Worm (Caenorhabditis elegans) whole organism, young adult: ENCODE results near the gene ttr-49.

Experiments
- K11D2.4 ChIP-seq: fragments of 200-800 bp; sonication (Bioruptor generic); IDR thresholded peaks from 2 replicates; pipeline ENCODE4 v1.3.6; 2022; ENCODE audit warnings: missing genetic modification reagents, missing genetic modification characterization, missing compliant biosample characterization
- T26A5.8 ChIP-seq: sonication (generic microtip); optimal IDR thresholded peaks from 2 replicates; lab custom pipeline; 2016; ENCODE audit warnings: missing genetic modification characterization, missing compliant biosample characterization
- ama-1 ChIP-seq, 3 experiments: fragments of 150-350 bp in 1 of 3; sonication (generic microtip) in 2 of 3; optimal IDR thresholded peaks; 2 replicates each; lab custom pipeline; 2014 to 2018; ENCODE audit warnings: missing biosample characterization in 2 of 3, missing genetic modification characterization in 2 of 3, missing genetic modification reagents in 2 of 3
- aptf-2 ChIP-seq: fragments of 200-800 bp; sonication (Bioruptor generic); conservative IDR thresholded peaks from 2 replicates; pipeline ENCODE4 v1.3.6; 2022; ENCODE audit warnings: missing genetic modification reagents, missing genetic modification characterization, missing compliant biosample characterization
- attf-3 ChIP-seq: fragments of 200-800 bp; sonication (Bioruptor generic); conservative IDR thresholded peaks from 2 replicates; pipeline ENCODE4 v1.3.6; 2022; ENCODE audit warnings: missing genetic modification reagents, missing genetic modification characterization, missing compliant biosample characterization
- nfya-2 ChIP-seq: fragments of 200-800 bp; sonication (Bioruptor generic); IDR thresholded peaks from 2 replicates; pipeline ENCODE4 v1.3.6; 2022; ENCODE audit warnings: missing genetic modification reagents, missing genetic modification characterization, missing compliant biosample characterization
- sdz-38 ChIP-seq: sonication (generic microtip); optimal IDR thresholded peaks from 2 replicates; lab custom pipeline; 2016; ENCODE audit warnings: missing genotype, missing genetic modification characterization, missing compliant biosample characterization
- snpc-4 ChIP-seq, 5 experiments: fragments of 150-350 bp in 1 of 5; sonication (generic microtip) in 4 of 5; optimal IDR thresholded peaks; 2 replicates each; lab custom pipeline; 2014 to 2018; ENCODE audit warnings: missing genetic modification characterization in 5 of 5, missing biosample characterization in 3 of 5, antibody characterized with exemption in 2 of 5, mild to moderate bottlenecking in 2 of 5, missing compliant biosample characterization in 2 of 5, missing genotype in 2 of 5, moderate library complexity in 2 of 5, missing genetic modification reagents in 1 of 5

DNA sequence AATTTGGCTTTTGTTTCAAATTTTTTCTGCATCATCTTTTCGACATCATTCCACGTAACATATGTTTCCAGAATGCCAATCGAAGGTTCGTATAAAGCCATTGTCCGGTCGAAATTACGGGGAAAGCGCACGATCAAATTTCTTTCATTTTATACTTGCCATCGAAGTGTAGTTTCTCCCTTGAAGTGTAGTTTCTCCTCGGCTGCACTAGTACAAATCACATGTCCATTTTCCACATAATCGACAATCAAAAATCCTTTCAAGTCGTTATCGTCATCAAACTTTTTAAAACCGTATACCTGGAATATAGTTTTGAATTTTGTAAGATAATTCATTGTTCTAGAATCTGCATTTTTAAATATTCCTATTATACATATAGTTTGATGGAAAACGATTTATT is 19.1 kb upstream of the ttr-49 start, which contains the start of gene E02C12.9:
- TF ChIP-seq snpc-4 (GFP tag; optimal IDR thresholded peaks at IDR 0.05; lab: Kevin White, UChicago): no peak
- no peak for TF ChIP-seq snpc-4 (tag; optimal IDR thresholded peaks at IDR 0.05; lab: Kevin White, UChicago)
- TF ChIP-seq sdz-38 (tag; lab: Kevin White, UChicago): no peak
- no peak for TF ChIP-seq T26A5.8 (tag; lab: Kevin White, UChicago)
- TF ChIP-seq ama-1 (optimal IDR thresholded peaks at IDR 0.05; lab: Kevin White, UChicago): no peak
- no peak for TF ChIP-seq ama-1 (GFP tag; optimal IDR thresholded peaks at IDR 0.05; lab: Kevin White, UChicago)
- no peak for TF ChIP-seq aptf-2 (GFP tag; lab: Robert Waterston, UW)
- no peak for TF ChIP-seq attf-3 (GFP tag; lab: Robert Waterston, UW)
- no peak for TF ChIP-seq K11D2.4 (GFP tag; lab: Robert Waterston, UW)
- no peak for TF ChIP-seq nfya-2 (GFP tag; lab: Robert Waterston, UW)
